Worm (Caenorhabditis elegans): ENCODE measurements around the gene sra-31.

Gene sra-31

DNA sequence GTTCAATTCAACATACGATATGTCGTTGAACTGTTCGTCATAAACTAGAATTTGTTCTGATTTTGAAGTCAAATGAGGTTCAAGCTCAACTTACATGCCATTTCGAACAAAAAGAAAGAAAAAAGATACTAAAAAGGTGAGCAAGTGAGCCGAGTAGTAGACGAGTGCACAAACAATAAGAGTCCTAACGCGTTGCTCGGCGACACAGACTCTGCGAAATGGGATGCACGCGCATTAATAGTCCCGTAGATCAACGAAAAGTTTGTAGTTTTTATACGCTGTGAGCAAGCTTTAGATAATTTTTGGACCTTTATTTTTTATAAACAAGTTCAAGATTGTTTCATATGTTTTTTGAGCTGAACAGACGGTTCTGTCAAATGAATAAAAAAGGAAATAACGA lies 49.6 kb downstream of the sra-31 start, which contains the start of gene C56E6.4:
C56E6.4 (minus strand) TSS at position 101 of the 400 bp plus-strand sequence.
- TF ChIP-seq elt-2 (tag; optimal IDR thresholded peaks at IDR 0.05) (no peak), nhr-76 (tag; optimal IDR thresholded peaks at IDR 0.05) (no peak), unc-130 (tag; optimal IDR thresholded peaks at IDR 0.05) (no peak), unc-98 (GFP tag; IDR thresholded peaks at IDR 0.05) (no peak), zag-1 (tag; optimal IDR thresholded peaks at IDR 0.05) (no peak)

All from whole organism, L1 larva.